Fruit fly (Drosophila melanogaster) whole organism, wandering third instar larva: ENCODE results near the gene siz.

Experiments
- Abd-B ChIP-seq: fragments of >200 bp; optimal IDR thresholded peaks from 2 replicates; lab custom pipeline; 2017; ENCODE audit warnings: missing biosample characterization, missing genetic modification characterization
- CG32264 ChIP-seq: fragments of 200-800 bp; sonication (Bioruptor generic); optimal IDR thresholded peaks from 2 replicates; lab custom pipeline; 2016; ENCODE audit warnings: missing biosample characterization, missing genetic modification characterization
- CG9705 ChIP-seq: fragments of 200-800 bp; sonication (Bioruptor generic); optimal IDR thresholded peaks from 2 replicates; lab custom pipeline; 2018; ENCODE audit warnings: missing biosample characterization, mild to moderate bottlenecking, missing genetic modification characterization
- CrebA ChIP-seq: fragments of 200-800 bp; sonication (Bioruptor generic); optimal IDR thresholded peaks from 2 replicates; lab custom pipeline; 2016; ENCODE audit warnings: missing biosample characterization, mild to moderate bottlenecking, missing genetic modification characterization, borderline replicate concordance
- Dfd ChIP-seq: fragments of >200 bp; optimal IDR thresholded peaks from 2 replicates; lab custom pipeline; 2017; ENCODE audit warnings: missing biosample characterization, missing genetic modification characterization
- Dif ChIP-seq: fragments of 200-275, 200-300 bp; sonication (Bioruptor generic); optimal IDR thresholded peaks from 2 replicates; lab custom pipeline; 2018; ENCODE audit warnings: missing biosample characterization, missing genetic modification characterization; ENCODE audit not compliant: partially characterized antibody
- GATAd ChIP-seq: sonication (Bioruptor generic); optimal IDR thresholded peaks from 2 replicates; lab custom pipeline; 2016; ENCODE audit warnings: missing biosample characterization, missing genetic modification characterization
- HLH106 ChIP-seq: fragments of 200-800 bp; optimal IDR thresholded peaks from 3 replicates; lab custom pipeline; 2019; ENCODE audit warnings: missing biosample characterization, mild to moderate bottlenecking, missing genetic modification characterization, moderate library complexity
- Hnf4 ChIP-seq: fragments of 200-800 bp; sonication (Bioruptor generic); optimal IDR thresholded peaks from 2 replicates; lab custom pipeline; 2016; ENCODE audit warnings: missing biosample characterization, mild to moderate bottlenecking, missing genetic modification characterization
- Hr78 ChIP-seq: fragments of >200 bp; optimal IDR thresholded peaks from 2 replicates; lab custom pipeline; 2017; ENCODE audit warnings: missing biosample characterization, missing genetic modification characterization
- Hr83 ChIP-seq: fragments of 200-300 bp; sonication (Bioruptor generic); optimal IDR thresholded peaks from 2 replicates; lab custom pipeline; 2016; ENCODE audit warnings: missing biosample characterization, mild to moderate bottlenecking, missing genetic modification characterization, moderate library complexity; ENCODE audit not compliant: poor library complexity, severe bottlenecking
- Jra ChIP-seq: sonication (Bioruptor generic); optimal IDR thresholded peaks from 2 replicates; lab custom pipeline; 2016; ENCODE audit warnings: missing biosample characterization, missing genetic modification characterization
- Mio ChIP-seq: sonication (Bioruptor generic); optimal IDR thresholded peaks from 2 replicates; lab custom pipeline; 2016; ENCODE audit warnings: missing biosample characterization, missing genetic modification characterization
- Myc ChIP-seq: fragments of >200 bp; optimal IDR thresholded peaks from 2 replicates; lab custom pipeline; 2017
- N ChIP-seq: fragments of >200 bp; optimal IDR thresholded peaks from 2 replicates; lab custom pipeline; 2018; ENCODE audit warnings: missing biosample characterization, missing external identifiers, missing genetic modification characterization
- OdsH ChIP-seq: fragments of 200-800 bp; sonication (Bioruptor generic); optimal IDR thresholded peaks from 2 replicates; lab custom pipeline; 2016; ENCODE audit warnings: missing biosample characterization, mild to moderate bottlenecking, missing genetic modification characterization
- Rel ChIP-seq, 2 experiments: fragments of 200-800 bp; sonication (Bioruptor generic) in 1 of 2; optimal IDR thresholded peaks; 2 replicates in 1 of 2; 3 replicates in 1 of 2; lab custom pipeline; 2016 to 2019; ENCODE audit warnings: mild to moderate bottlenecking in 2 of 2, missing biosample characterization in 2 of 2, missing genetic modification characterization in 2 of 2, moderate library complexity in 1 of 2
- Sp1 ChIP-seq: fragments of 200-800 bp; sonication (Bioruptor generic); optimal IDR thresholded peaks from 3 replicates; lab custom pipeline; 2019; ENCODE audit warnings: missing biosample characterization, mild to moderate bottlenecking, missing genetic modification characterization, moderate library complexity
- Vsx2 ChIP-seq: fragments of 200-300, 225-300 bp; sonication (Bioruptor generic); optimal IDR thresholded peaks from 2 replicates; lab custom pipeline; 2018; ENCODE audit warnings: missing biosample characterization, missing genetic modification characterization; ENCODE audit not compliant: partially characterized antibody
- br ChIP-seq: fragments of 200-800 bp; sonication (Bioruptor generic); optimal IDR thresholded peaks from 2 replicates; lab custom pipeline; 2016; ENCODE audit warnings: missing biosample characterization, missing genetic modification characterization
- brk ChIP-seq: fragments of 200-800 bp; sonication (Bioruptor generic); optimal IDR thresholded peaks from 2 replicates; lab custom pipeline; 2016; ENCODE audit warnings: missing biosample characterization, mild to moderate bottlenecking, missing genetic modification characterization
- dl ChIP-seq, 2 experiments: fragments of 175-275, 200-275 bp in 1 of 2; fragments of 200-275 bp in 1 of 2; sonication (Bioruptor generic); optimal IDR thresholded peaks; lab custom pipeline; 2018; ENCODE audit warnings: mild to moderate bottlenecking in 2 of 2, missing biosample characterization in 2 of 2, missing genetic modification characterization in 2 of 2, moderate library complexity in 2 of 2; ENCODE audit not compliant: partially characterized antibody in 2 of 2, insufficient read depth in 1 of 2
- dmrt93B ChIP-seq: fragments of 200-800 bp; sonication (Bioruptor generic); optimal IDR thresholded peaks from 2 replicates; lab custom pipeline; 2018; ENCODE audit warnings: missing biosample characterization, mild to moderate bottlenecking, missing genetic modification characterization
- dsf ChIP-seq: sonication (Bioruptor generic); optimal IDR thresholded peaks from 2 replicates; lab custom pipeline; 2016; ENCODE audit warnings: missing biosample characterization, missing genetic modification characterization, borderline replicate concordance
- ey ChIP-seq: fragments of 200-800 bp; sonication (Bioruptor generic); optimal IDR thresholded peaks from 2 replicates; lab custom pipeline; 2016; ENCODE audit warnings: missing biosample characterization, missing genetic modification characterization
- foxo ChIP-seq, 2 experiments: fragments of 200-800 bp; sonication (Bioruptor generic); optimal IDR thresholded peaks; 2 replicates in 1 of 2; 3 replicates in 1 of 2; lab custom pipeline; 2016 to 2017; ENCODE audit warnings: missing biosample characterization in 2 of 2, missing genetic modification characterization in 2 of 2
- fru ChIP-seq: fragments of 200-800 bp; sonication (Bioruptor generic); optimal IDR thresholded peaks from 3 replicates; lab custom pipeline; 2016; ENCODE audit warnings: missing biosample characterization, mild to moderate bottlenecking, missing genetic modification characterization
- h ChIP-seq: fragments of 200-800 bp; sonication (Bioruptor generic); optimal IDR thresholded peaks from 3 replicates; lab custom pipeline; 2016; ENCODE audit warnings: missing biosample characterization, mild to moderate bottlenecking, missing genetic modification characterization
- jim ChIP-seq: fragments of 175-275, 200-325 bp; sonication (Bioruptor generic); optimal IDR thresholded peaks from 2 replicates; lab custom pipeline; 2016; ENCODE audit warnings: missing biosample characterization, mild to moderate bottlenecking, missing genetic modification characterization
- lola ChIP-seq: fragments of >200 bp; optimal IDR thresholded peaks from 2 replicates; lab custom pipeline; 2017; ENCODE audit warnings: missing biosample characterization, missing genetic modification characterization
- pan ChIP-seq: fragments of >200 bp; optimal IDR thresholded peaks from 2 replicates; lab custom pipeline; 2017
- psq ChIP-seq: fragments of 200-800 bp; sonication (Bioruptor generic); optimal IDR thresholded peaks from 3 replicates; lab custom pipeline; 2017; ENCODE audit warnings: missing biosample characterization, mild to moderate bottlenecking, missing genetic modification characterization, moderate library complexity
- rgr ChIP-seq: fragments of 200-800 bp; sonication (Bioruptor generic); optimal IDR thresholded peaks from 3 replicates; lab custom pipeline; 2016; ENCODE audit warnings: missing biosample characterization, mild to moderate bottlenecking, missing genetic modification characterization
- sage ChIP-seq: fragments of 200-800 bp; sonication (Bioruptor generic); optimal IDR thresholded peaks from 2 replicates; lab custom pipeline; 2016; ENCODE audit warnings: missing biosample characterization, mild to moderate bottlenecking, missing genetic modification characterization
- sv ChIP-seq: fragments of 200-800 bp; sonication (Bioruptor generic); optimal IDR thresholded peaks from 3 replicates; lab custom pipeline; 2016; ENCODE audit warnings: missing biosample characterization, missing genetic modification characterization
- tai ChIP-seq: sonication (Bioruptor generic); optimal IDR thresholded peaks from 2 replicates; lab custom pipeline; 2016; ENCODE audit warnings: missing biosample characterization, missing genetic modification characterization
- usp ChIP-seq: fragments of >200 bp; optimal IDR thresholded peaks from 2 replicates; lab custom pipeline; 2017; ENCODE audit warnings: missing biosample characterization, missing genetic modification characterization
- woc ChIP-seq: sonication (Bioruptor generic); optimal IDR thresholded peaks from 2 replicates; lab custom pipeline; 2016; ENCODE audit warnings: missing biosample characterization, mild to moderate bottlenecking, missing genetic modification characterization

The siz gene

DNA sequence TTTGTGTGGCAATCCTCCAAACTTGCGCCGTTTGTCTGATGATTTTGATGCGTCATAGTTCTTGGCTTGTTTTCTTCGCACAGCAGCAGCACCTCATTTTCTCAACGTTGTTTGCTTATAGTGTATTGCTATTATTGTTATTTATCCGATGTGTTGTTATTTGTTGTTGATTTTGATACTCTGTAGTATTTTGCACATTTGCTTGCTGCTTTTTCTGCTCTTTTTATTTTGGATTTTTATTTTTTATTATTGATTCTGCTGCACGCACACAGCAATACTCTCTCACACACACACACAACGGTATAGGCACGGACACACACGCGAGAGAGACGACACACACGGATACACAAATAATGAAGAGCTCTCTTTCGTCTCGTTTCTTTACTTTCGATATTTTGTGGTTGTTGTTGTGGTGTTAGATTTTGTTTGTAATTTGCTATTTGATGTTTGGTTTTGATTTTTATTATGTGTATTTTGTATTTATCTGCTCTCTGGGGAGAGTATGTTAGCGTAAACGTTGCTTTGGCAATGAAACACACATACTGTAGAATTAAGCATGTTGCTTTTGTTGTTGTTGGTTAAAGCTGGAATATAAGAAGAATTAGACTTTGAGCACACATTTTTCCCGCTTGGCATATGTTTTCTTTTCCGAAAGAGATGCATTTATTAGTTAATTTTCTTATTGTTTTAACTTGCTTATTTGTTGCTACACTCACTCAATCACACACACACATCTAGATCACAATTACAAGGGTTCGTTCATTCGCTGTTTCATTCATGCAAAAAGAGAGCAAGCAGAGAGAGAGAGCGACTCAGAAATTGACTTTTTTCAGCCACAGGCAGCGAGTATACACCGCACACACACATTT is 9.1 kb upstream of the siz start (continued):
- no peak for TF ChIP-seq Myc
- no peak for TF ChIP-seq Jra (GFP tag; lab: Kevin White, UChicago)
- TF ChIP-seq sv (GFP tag; lab: Kevin White, UChicago) = no peak
- TF ChIP-seq rgr (GFP tag; lab: Kevin White, UChicago) = no peak
- TF ChIP-seq CG9705 (GFP tag; lab: Kevin White, UChicago) = no peak

- TF ChIP-seq Rel (GFP tag; optimal IDR thresholded peaks at IDR 0.05; lab: Kevin White, UChicago) = no peak
- TF ChIP-seq Rel (tag; optimal IDR thresholded peaks at IDR 0.05; lab: Kevin White, UChicago) = peak; percentile 47
- TF ChIP-seq woc = no peak
- no peak for TF ChIP-seq GATAd
- TF ChIP-seq Hr83 = peak; percentile 88
- no peak for TF ChIP-seq lola
- no peak for TF ChIP-seq Hnf4
- TF ChIP-seq usp = no peak
- no peak for TF ChIP-seq Dfd (GFP tag; lab: Kevin White, UChicago)
- peak; percentile 25 for TF ChIP-seq OdsH (GFP tag; lab: Kevin White, UChicago)
- TF ChIP-seq br (GFP tag; lab: Kevin White, UChicago) = no peak
- TF ChIP-seq fru = no peak
- TF ChIP-seq psq (GFP tag; lab: Kevin White, UChicago) = peak; percentile 87
- no peak for TF ChIP-seq rgr (GFP tag; lab: Kevin White, UChicago)
- peak; percentile 98 for TF ChIP-seq Dif (GFP tag; lab: Kevin White, UChicago)
- TF ChIP-seq Myc = no peak
- no peak for TF ChIP-seq CG32264 (GFP tag; lab: Kevin White, UChicago)
- no peak for TF ChIP-seq dmrt93B (GFP tag; lab: Kevin White, UChicago)
- TF ChIP-seq dl (GFP tag; optimal IDR thresholded peaks at IDR 0.05; lab: Kevin White, UChicago; ENCODE audit: insufficient read depth in 1 of 2, partially characterized antibody in 2 of 2) = peak; percentile 94 to 98
- TF ChIP-seq tai (GFP tag; lab: Kevin White, UChicago) = no peak
- no peak for TF ChIP-seq Jra (GFP tag; lab: Kevin White, UChicago)
- no peak for TF ChIP-seq Abd-B (GFP tag; lab: Kevin White, UChicago)
- TF ChIP-seq CG9705 (GFP tag; lab: Kevin White, UChicago) = no peak
- no peak for TF ChIP-seq Vsx2 (GFP tag; lab: Kevin White, UChicago)
- TF ChIP-seq sv (GFP tag; lab: Kevin White, UChicago) = no peak
- TF ChIP-seq Mio (GFP tag; lab: Kevin White, UChicago) = no peak
- peak in 1 of 2 experiments; percentile 41 for TF ChIP-seq foxo (GFP tag; optimal IDR thresholded peaks at IDR 0.05; lab: Kevin White, UChicago)
- TF ChIP-seq dsf (GFP tag; lab: Kevin White, UChicago) = no peak
- TF ChIP-seq Hr78 (GFP tag; lab: Kevin White, UChicago) = no peak
- no peak for TF ChIP-seq HLH106 (tag; lab: Kevin White, UChicago)
- TF ChIP-seq Sp1 (GFP tag; lab: Kevin White, UChicago) = no peak
- TF ChIP-seq brk (GFP tag; lab: Kevin White, UChicago) = peak; percentile 36
- no peak for TF ChIP-seq CrebA (GFP tag; lab: Kevin White, UChicago)
- no peak for TF ChIP-seq sage (GFP tag; lab: Kevin White, UChicago)
- TF ChIP-seq jim (GFP tag; lab: Kevin White, UChicago) = peak; percentile 55
- TF ChIP-seq h (GFP tag; lab: Kevin White, UChicago) = no peak
- TF ChIP-seq ey = no peak
- TF ChIP-seq pan (lab: Kevin White, UChicago) = no peak
- peak; percentile 71 for TF ChIP-seq N (GFP tag; lab: Kevin White, UChicago)
- TF ChIP-seq, all 38 proteins: peak for 10
Measured at dm6 chr3L:21026025-21026916, 8.1 kb upstream of the siz start.
